Fruit fly (Drosophila melanogaster) whole organism, larva: ENCODE results near the gene CG9173.
"Not testable (repeated sequence)": the region's sequence is repeated elsewhere in the genome, so short reads cannot be mapped to it uniquely, and the experiment has no call there.

Experiments used
- noc ChIP-seq: fragments of 200-800 bp; sonication (Bioruptor generic); optimal IDR thresholded peaks from 3 replicates; lab custom pipeline; 2019; ENCODE audit warnings: missing biosample characterization, mild to moderate bottlenecking, missing genetic modification characterization, moderate library complexity

CG9173 gene

dm6 chr3L:1424488-1424887 is 1.2 kb upstream of the CG9173 start:
- no peak for TF ChIP-seq noc

dm6 chr3L:1420950-1421349 is 2.3 kb downstream of the CG9173 start:
- TF ChIP-seq noc: no peak

- no peak for TF ChIP-seq noc
Observed at dm6 chr3L:1419929-1420328, 3.3 kb downstream of the CG9173 start.

- no peak for TF ChIP-seq noc
Observed at dm6 chr3L:1418821-1419220, 4.5 kb downstream of the CG9173 start.

- TF ChIP-seq noc: no peak
Observed at dm6 chr3L:1417898-1418297, 5.4 kb downstream of the CG9173 start.

- TF ChIP-seq noc: no peak
Observed at dm6 chr3L:1415931-1416330, 7.3 kb downstream of the CG9173 start, which contains the start of gene FucTD. Gene FucTD, plus strand, starts transcription at chr3L:1416231.

- no peak for TF ChIP-seq noc
Observed at dm6 chr3L:1414032-1414431, 9.2 kb downstream of the CG9173 start.

dm6 chr3L:1410369-1411107 is 12.7 kb downstream of the CG9173 start, which contains the start of gene CG9168:
Gene CG9168, plus strand, starts transcription at chr3L:1411057.
- no peak for TF ChIP-seq noc

dm6 chr3L:1408093-1408492 is 15.2 kb downstream of the CG9173 start:
- TF ChIP-seq noc: no peak

dm6 chr3L:1404549-1404948 is 18.7 kb downstream of the CG9173 start:
- no peak for TF ChIP-seq noc

- no peak for TF ChIP-seq noc
Observed at dm6 chr3L:1402152-1402551, 21.1 kb downstream of the CG9173 start.

- TF ChIP-seq noc: no peak
Observed at dm6 chr3L:1401364-1401978, 21.8 kb downstream of the CG9173 start.

dm6 chr3L:1398286-1398685 is 25.0 kb downstream of the CG9173 start, which contains the start of gene CG32320:
Gene CG32320, plus strand, starts transcription at chr3L:1398586.
- not testable (repeated sequence) for TF ChIP-seq noc

dm6 chr3L:1394463-1394862 is 28.8 kb downstream of the CG9173 start:
- TF ChIP-seq noc: no peak

dm6 chr3L:1391993-1392952 is 31.0 kb downstream of the CG9173 start:
- TF ChIP-seq noc: no peak

dm6 chr3L:1390410-1390809 is 32.9 kb downstream of the CG9173 start:
- no peak for TF ChIP-seq noc

- TF ChIP-seq noc: no peak
Observed at dm6 chr3L:1388862-1389261, 34.4 kb downstream of the CG9173 start.
